Worm (Caenorhabditis elegans) whole organism, L1 larva: ENCODE results near the gene T02C1.1.
A peak's percentile ranks its signal among the peaks of the same experiment; 100 is the strongest.

Experiments
- blmp-1 ChIP-seq: fragments of 150-350 bp; optimal IDR thresholded peaks from 2 replicates; lab custom pipeline; 2014; ENCODE audit warnings: missing biosample characterization, missing genetic modification characterization
- ceh-82 ChIP-seq, 3 experiments: fragments of 150-350 bp in 1 of 3; sonication (generic microtip) in 2 of 3; optimal IDR thresholded peaks; 2 replicates each; lab custom pipeline; 2014 to 2017; ENCODE audit warnings: missing biosample characterization in 3 of 3, missing genetic modification characterization in 3 of 3
- fkh-10 ChIP-seq: sonication (generic microtip); optimal IDR thresholded peaks from 2 replicates; lab custom pipeline; 2017; ENCODE audit warnings: missing biosample characterization, missing genetic modification reagents, missing genetic modification characterization
- grh-1 ChIP-seq: fragments of 200-800 bp; sonication (Bioruptor generic); IDR thresholded peaks from 2 replicates; pipeline ENCODE4 v1.3.6; 2022; ENCODE audit warnings: missing genetic modification reagents, missing genetic modification characterization, missing compliant biosample characterization
- lin-15B ChIP-seq: fragments of 150-350 bp; sonication (generic microtip); optimal IDR thresholded peaks from 3 replicates; lab custom pipeline; 2014; ENCODE audit warnings: missing biosample characterization, missing genetic modification characterization
- nhr-90 ChIP-seq: sonication (generic microtip); optimal IDR thresholded peaks from 2 replicates; lab custom pipeline; 2016; ENCODE audit warnings: mild to moderate bottlenecking, missing genetic modification characterization, missing compliant biosample characterization; ENCODE audit not compliant: poor library complexity
- snpc-4 ChIP-seq: fragments of 150-350 bp; optimal IDR thresholded peaks from 2 replicates; lab custom pipeline; 2014; ENCODE audit warnings: missing biosample characterization, missing genetic modification characterization
- unc-30 ChIP-seq: sonication (generic microtip); optimal IDR thresholded peaks from 2 replicates; lab custom pipeline; 2017; ENCODE audit warnings: missing biosample characterization, missing genetic modification characterization
- unc-62 ChIP-seq: fragments of 150-350 bp; optimal IDR thresholded peaks from 2 replicates; lab custom pipeline; 2014; ENCODE audit warnings: missing biosample characterization, missing genetic modification reagents, missing genetic modification characterization
- zag-1 ChIP-seq: fragments of 150-350 bp; optimal IDR thresholded peaks from 2 replicates; lab custom pipeline; 2014; ENCODE audit warnings: missing biosample characterization, missing genetic modification characterization

DNA sequence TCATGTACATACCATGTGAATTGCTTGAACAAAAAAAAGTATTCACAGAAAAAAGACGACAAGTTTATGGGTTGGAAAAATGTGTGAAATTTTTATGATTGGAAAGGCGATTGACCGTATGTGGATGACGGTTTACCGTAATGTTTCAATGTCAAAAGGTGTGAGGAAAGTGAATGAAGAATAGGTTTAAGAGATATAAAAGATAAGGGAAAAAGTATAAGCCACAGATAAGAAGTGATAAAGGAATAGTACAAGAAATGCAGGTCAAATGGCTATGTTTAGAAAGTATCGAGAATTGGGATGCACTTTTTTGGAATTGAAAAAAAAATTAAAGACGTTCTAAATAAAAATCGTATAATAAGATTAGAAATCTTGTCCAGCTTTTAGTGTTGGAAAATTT lies 30.5 kb downstream of the T02C1.1 start:
- no peak for TF ChIP-seq unc-30 (tag; lab: Kevin White, UChicago)
- no peak for TF ChIP-seq lin-15B (tag; lab: Kevin White, UChicago)
- TF ChIP-seq fkh-10 (GFP tag; lab: Kevin White, UChicago), result no peak
- TF ChIP-seq nhr-90, result no peak
- peak; percentile 68 for TF ChIP-seq blmp-1 (tag; lab: Kevin White, UChicago)
- TF ChIP-seq snpc-4 (tag; lab: Kevin White, UChicago), result no peak
- no peak for TF ChIP-seq grh-1 (GFP tag; lab: Robert Waterston, UW)
- no peak for TF ChIP-seq zag-1 (tag; lab: Kevin White, UChicago)
- TF ChIP-seq ceh-82 (tag; optimal IDR thresholded peaks at IDR 0.05; lab: Kevin White, UChicago), result no peak
- no peak for TF ChIP-seq unc-62
